Worm (Caenorhabditis elegans) whole organism, young adult: ENCODE measurements around the gene F13A2.3.

Experiments used
- B0035.1 ChIP-seq: sonication (generic microtip); optimal IDR thresholded peaks from 2 replicates; lab custom pipeline; 2016; ENCODE audit warnings: missing genetic modification characterization, mild to moderate bottlenecking, missing compliant biosample characterization, missing genotype, missing genetic modification reagents
- B0261.1 ChIP-seq: sonication (generic microtip); optimal IDR thresholded peaks from 2 replicates; lab custom pipeline; 2016; ENCODE audit warnings: mild to moderate bottlenecking, missing genetic modification characterization, moderate library complexity, missing compliant biosample characterization
- B0336.3 ChIP-seq: fragments of 200-800 bp; sonication (Bioruptor generic); IDR thresholded peaks from 2 replicates; pipeline ENCODE4 v1.3.6; 2022; ENCODE audit warnings: missing genetic modification characterization, missing compliant biosample characterization
- C17E4.6 ChIP-seq: fragments of 200-800 bp; sonication (Bioruptor generic); IDR thresholded peaks from 2 replicates; pipeline ENCODE4 v1.3.6; 2022; ENCODE audit warnings: missing genetic modification reagents, missing genetic modification characterization, missing compliant biosample characterization
- F22D6.2 ChIP-seq: sonication (generic microtip); optimal IDR thresholded peaks from 2 replicates; lab custom pipeline; 2016; ENCODE audit warnings: mild to moderate bottlenecking, missing genetic modification characterization, missing compliant biosample characterization
- F57C9.4 ChIP-seq: sonication (generic microtip); optimal IDR thresholded peaks from 2 replicates; lab custom pipeline; 2017; ENCODE audit warnings: mild to moderate bottlenecking, missing genetic modification characterization, missing compliant biosample characterization
- K11D2.4 ChIP-seq: fragments of 200-800 bp; sonication (Bioruptor generic); IDR thresholded peaks from 2 replicates; pipeline ENCODE4 v1.3.6; 2022; ENCODE audit warnings: missing genetic modification reagents, missing genetic modification characterization, missing compliant biosample characterization
- atf-7 ChIP-seq: sonication (generic microtip); optimal IDR thresholded peaks from 2 replicates; lab custom pipeline; 2017; ENCODE audit warnings: mild to moderate bottlenecking, missing genetic modification characterization, missing compliant biosample characterization
- attf-3 ChIP-seq: fragments of 200-800 bp; sonication (Bioruptor generic); conservative IDR thresholded peaks from 2 replicates; pipeline ENCODE4 v1.3.6; 2022; ENCODE audit warnings: missing genetic modification reagents, missing genetic modification characterization, missing compliant biosample characterization
- attf-5 ChIP-seq: fragments of 200-800 bp; sonication (Bioruptor generic); optimal IDR thresholded peaks from 2 replicates; lab custom pipeline; 2018; ENCODE audit warnings: mild to moderate bottlenecking, missing genetic modification characterization, missing compliant biosample characterization
- bed-1 ChIP-seq: fragments of 200-800 bp; sonication (Bioruptor generic); IDR thresholded peaks from 2 replicates; pipeline ENCODE4 v1.3.6; 2022; ENCODE audit warnings: missing genetic modification reagents, missing genetic modification characterization, missing compliant biosample characterization
- ceh-27 ChIP-seq: fragments of 200-800 bp; sonication (Bioruptor generic); optimal IDR thresholded peaks from 2 replicates; lab custom pipeline; 2018; ENCODE audit warnings: mild to moderate bottlenecking, missing genetic modification characterization, moderate library complexity, missing compliant biosample characterization
- ceh-40 ChIP-seq: fragments of 200-800 bp; sonication (Bioruptor generic); IDR thresholded peaks from 2 replicates; pipeline ENCODE4 v1.3.6; 2022; ENCODE audit warnings: missing genetic modification characterization, missing compliant biosample characterization
- ceh-91 ChIP-seq: fragments of 200-800 bp; sonication (Bioruptor generic); IDR thresholded peaks from 2 replicates; pipeline ENCODE4 v1.3.6; 2022; ENCODE audit warnings: missing genetic modification reagents, missing genetic modification characterization, missing compliant biosample characterization
- dpl-1 ChIP-seq: fragments of 150-350 bp; optimal IDR thresholded peaks from 2 replicates; lab custom pipeline; 2014; ENCODE audit warnings: missing biosample characterization, missing genetic modification reagents, missing genetic modification characterization
- fkh-3 ChIP-seq: sonication (generic microtip); optimal IDR thresholded peaks from 2 replicates; lab custom pipeline; 2016; ENCODE audit warnings: mild to moderate bottlenecking, missing genetic modification characterization, missing compliant biosample characterization
- gei-17 ChIP-seq: fragments of 200-800 bp; sonication (Bioruptor generic); optimal IDR thresholded peaks from 2 replicates; lab custom pipeline; 2018; ENCODE audit warnings: mild to moderate bottlenecking, missing genetic modification characterization, missing compliant biosample characterization
- hsf-1 ChIP-seq: fragments of 200-800 bp; sonication (Bioruptor generic); IDR thresholded peaks from 2 replicates; pipeline ENCODE4 v1.3.6; 2022; ENCODE audit warnings: missing genetic modification reagents, missing genetic modification characterization, missing compliant biosample characterization
- let-526 ChIP-seq: fragments of 200-800 bp; sonication (Bioruptor generic); IDR thresholded peaks from 2 replicates; pipeline ENCODE4 v1.3.6; 2022; ENCODE audit warnings: missing genetic modification reagents, missing genetic modification characterization, missing compliant biosample characterization
- lin-35 ChIP-seq, 3 experiments: fragments of 150-350 bp in 2 of 3; sonication (generic microtip) in 1 of 3; optimal IDR thresholded peaks; 2 replicates each; lab custom pipeline; 2014 to 2018; ENCODE audit warnings: missing biosample characterization in 3 of 3, missing genetic modification characterization in 3 of 3, missing genetic modification reagents in 3 of 3
- lin-54 ChIP-seq: fragments of 200-800 bp; sonication (Bioruptor generic); optimal IDR thresholded peaks from 2 replicates; lab custom pipeline; 2018; ENCODE audit warnings: mild to moderate bottlenecking, missing genetic modification characterization, missing compliant biosample characterization
- lsl-1 ChIP-seq: fragments of 200-800 bp; sonication (Bioruptor generic); optimal IDR thresholded peaks from 2 replicates; lab custom pipeline; 2018; ENCODE audit warnings: mild to moderate bottlenecking, missing genetic modification characterization, moderate library complexity, missing compliant biosample characterization
- lsy-27 ChIP-seq: sonication (generic microtip); optimal IDR thresholded peaks from 2 replicates; lab custom pipeline; 2017; ENCODE audit warnings: missing genetic modification characterization, mild to moderate bottlenecking, missing compliant biosample characterization, antibody characterized with exemption, missing genotype, borderline replicate concordance; ENCODE audit not compliant: insufficient read depth
- mcd-1 ChIP-seq: fragments of 200-800 bp; sonication (Bioruptor generic); IDR thresholded peaks from 2 replicates; pipeline ENCODE4 v1.3.6; 2022; ENCODE audit warnings: missing genetic modification reagents, missing genetic modification characterization, missing compliant biosample characterization
- mes-4 ChIP-seq: sonication (generic microtip); optimal IDR thresholded peaks from 2 replicates; lab custom pipeline; 2016; ENCODE audit warnings: missing genotype, missing genetic modification characterization, missing compliant biosample characterization
- nfya-1 ChIP-seq: sonication (generic microtip); optimal IDR thresholded peaks from 2 replicates; lab custom pipeline; 2017; ENCODE audit warnings: antibody characterized with exemption, missing compliant biosample characterization, missing genetic modification characterization, borderline replicate concordance; ENCODE audit not compliant: insufficient read depth
- pbrm-1 ChIP-seq: fragments of 200-800 bp; sonication (Bioruptor generic); IDR thresholded peaks from 2 replicates; pipeline ENCODE4 v1.3.6; 2022; ENCODE audit warnings: missing genetic modification reagents, missing genetic modification characterization, missing compliant biosample characterization
- repo-1 ChIP-seq: sonication (generic microtip); optimal IDR thresholded peaks from 2 replicates; lab custom pipeline; 2017; ENCODE audit warnings: mild to moderate bottlenecking, missing genetic modification characterization, missing compliant biosample characterization
- sdz-38 ChIP-seq: sonication (generic microtip); optimal IDR thresholded peaks from 2 replicates; lab custom pipeline; 2016; ENCODE audit warnings: missing genotype, missing genetic modification characterization, missing compliant biosample characterization
- snpc-1.3 ChIP-seq: sonication (generic microtip); optimal IDR thresholded peaks from 2 replicates; lab custom pipeline; 2017; ENCODE audit warnings: missing genetic modification characterization, mild to moderate bottlenecking, missing compliant biosample characterization, antibody characterized with exemption, moderate library complexity, missing genotype, missing genetic modification reagents; ENCODE audit not compliant: insufficient read depth
- tbp1 ChIP-seq: fragments of 200-800 bp; sonication (Bioruptor generic); optimal IDR thresholded peaks from 2 replicates; lab custom pipeline; 2018; ENCODE audit warnings: mild to moderate bottlenecking, missing genetic modification characterization, missing compliant biosample characterization
- unc-130 ChIP-seq: sonication (generic microtip); optimal IDR thresholded peaks from 2 replicates; lab custom pipeline; 2016; ENCODE audit warnings: missing genetic modification reagents, missing genetic modification characterization, missing compliant biosample characterization
- ztf-28 ChIP-seq: fragments of 200-800 bp; sonication (Bioruptor generic); IDR thresholded peaks from 2 replicates; pipeline ENCODE4 v1.3.6; 2022; ENCODE audit warnings: missing genetic modification reagents, missing genetic modification characterization, missing compliant biosample characterization
- ztf-3 ChIP-seq: fragments of 200-800 bp; sonication (Bioruptor generic); optimal IDR thresholded peaks from 2 replicates; lab custom pipeline; 2018; ENCODE audit warnings: mild to moderate bottlenecking, missing genetic modification characterization, missing compliant biosample characterization

Gene F13A2.3

DNA sequence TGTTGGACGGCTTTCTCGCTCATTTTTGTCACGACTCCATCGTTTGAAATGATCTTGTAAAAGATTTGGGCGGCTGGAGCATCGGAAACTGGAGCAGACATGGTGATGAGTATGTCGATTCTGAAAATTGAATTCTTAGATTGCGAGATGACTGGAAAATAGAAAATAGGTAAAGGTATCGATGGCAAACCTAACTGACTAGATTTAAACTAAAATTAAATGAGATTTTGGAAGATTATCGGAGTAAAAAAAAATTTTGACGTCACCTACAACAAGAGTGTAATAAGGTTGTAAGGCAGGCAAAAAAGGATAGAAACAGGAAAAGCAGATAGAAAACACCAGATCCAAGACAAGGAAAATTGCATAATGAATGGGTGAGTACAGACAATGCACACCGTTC is 25.3 kb upstream of the F13A2.3 start, which contains the start of gene skr-14:
Gene skr-14 (minus strand): TSS at position 101 of the 400 bp plus-strand sequence.
- TF ChIP-seq bed-1 (GFP tag; lab: Robert Waterston, UW) (no peak), snpc-1.3 (tag; lab: Kevin White, UChicago) (no peak), gei-17 (GFP tag; lab: Kevin White, UChicago) (no peak), ceh-40 (GFP tag; lab: Robert Waterston, UW) (no peak), ceh-27 (GFP tag; lab: Kevin White, UChicago) (no peak)

- no peak for TF ChIP-seq mes-4 (tag; lab: Kevin White, UChicago)
- no peak for TF ChIP-seq attf-3
- TF ChIP-seq lsy-27 (tag; lab: Kevin White, UChicago), result no peak
- TF ChIP-seq F57C9.4, result no peak
- TF ChIP-seq, all 124 proteins: peak for 0
Observed at ce11 chrV:4419767-4420322, 23.7 kb upstream of the F13A2.3 start, which contains the start of the genes Y47D7A.7 and Y47D7A.2. Gene Y47D7A.7 (minus strand): TSS chrV:4419867. Gene Y47D7A.2 (plus strand): TSS chrV:4420272.

- no peak for TF ChIP-seq sdz-38 (tag; lab: Kevin White, UChicago)
- no peak for TF ChIP-seq ztf-28
- TF ChIP-seq B0035.1 (tag; lab: Kevin White, UChicago), result no peak
- no peak for TF ChIP-seq hsf-1
- TF ChIP-seq lin-35 (GFP tag; optimal IDR thresholded peaks at IDR 0.05; lab: Kevin White, UChicago), result no peak
- no peak for TF ChIP-seq mes-4 (tag; lab: Kevin White, UChicago)
- TF ChIP-seq atf-7 (tag; lab: Kevin White, UChicago), result no peak
- TF ChIP-seq ztf-3, result no peak
Observed at ce11 chrV:4418116-4418515, 22.0 kb upstream of the F13A2.3 start, which contains the start of gene Y47D7A.6. Gene Y47D7A.6 (minus strand): TSS chrV:4418216.

ce11 chrV:4416710-4417109 is 20.6 kb upstream of the F13A2.3 start, which contains the start of gene Y47D7A.18:
Gene Y47D7A.18 (minus strand): TSS chrV:4416810.
- TF ChIP-seq unc-130, result no peak
- TF ChIP-seq C17E4.6, result no peak
- no peak for TF ChIP-seq K11D2.4 (GFP tag; lab: Robert Waterston, UW)
- TF ChIP-seq lsl-1, result no peak
- no peak for TF ChIP-seq attf-5 (GFP tag; lab: Kevin White, UChicago)

DNA sequence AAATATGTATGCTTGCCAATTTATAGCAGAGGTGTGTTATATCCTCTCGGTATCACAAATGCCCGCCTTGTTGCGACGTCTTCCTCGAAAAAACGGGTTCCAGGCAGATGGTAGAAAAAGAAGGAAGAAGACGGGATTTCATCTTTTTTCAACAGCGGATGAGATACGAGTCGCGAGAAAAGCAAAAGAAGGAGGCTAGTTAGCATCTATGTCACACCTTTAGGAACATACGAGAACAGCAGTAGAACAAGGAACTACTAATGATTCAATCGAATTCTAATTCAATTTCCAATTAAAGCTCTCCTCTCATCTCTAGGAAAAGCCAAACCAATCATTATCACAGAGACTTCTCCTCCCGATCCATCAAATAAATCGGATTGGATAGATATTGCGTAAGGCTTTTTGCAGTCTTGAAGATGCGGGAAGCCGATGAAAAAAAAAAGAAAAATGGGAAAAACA is 18.5 kb upstream of the F13A2.3 start, which contains the start of gene grl-5:
Gene grl-5 (minus strand): TSS at position 51 of the 459 bp plus-strand sequence.
- TF ChIP-seq dpl-1 (GFP tag; lab: Kevin White, UChicago) (no peak), pbrm-1 (GFP tag; lab: Robert Waterston, UW) (no peak), lin-35 (GFP tag; optimal IDR thresholded peaks at IDR 0.05; lab: Kevin White, UChicago) (no peak), ceh-91 (GFP tag; lab: Robert Waterston, UW) (no peak), B0261.1 (no peak), lin-54 (GFP tag; lab: Kevin White, UChicago) (no peak), attf-3 (no peak), tbp1 (GFP tag; lab: Kevin White, UChicago) (no peak), F22D6.2 (no peak)

DNA sequence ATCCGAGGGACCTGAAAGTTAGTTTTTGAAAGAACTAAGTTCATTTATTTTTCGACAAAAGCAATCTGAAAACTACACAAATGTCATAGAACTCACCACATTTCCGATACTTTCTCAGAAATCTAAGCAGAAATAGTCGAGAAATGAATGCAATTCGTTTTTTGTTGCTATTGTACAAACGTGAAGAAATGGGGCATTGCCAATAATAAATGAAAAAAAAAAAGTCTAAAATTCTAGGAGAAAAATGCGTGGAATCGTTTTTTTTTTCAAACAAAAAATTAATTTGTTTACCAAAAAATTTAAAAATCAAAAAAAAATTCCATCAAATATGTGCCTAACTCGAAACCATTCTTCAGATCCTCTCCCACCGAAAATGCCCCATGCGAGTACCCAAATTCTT is 15.6 kb upstream of the F13A2.3 start, which contains the start of gene Y47D7A.17:
Gene Y47D7A.17 (minus strand): TSS at position 101 of the 400 bp plus-strand sequence.
- no peak for TF ChIP-seq repo-1 (tag; lab: Kevin White, UChicago)
- no peak for TF ChIP-seq B0336.3 (GFP tag; lab: Robert Waterston, UW)
- TF ChIP-seq let-526, result no peak
- TF ChIP-seq fkh-3 (tag; lab: Kevin White, UChicago), result no peak
- no peak for TF ChIP-seq mcd-1 (GFP tag; lab: Robert Waterston, UW)
- no peak for TF ChIP-seq nfya-1 (tag; lab: Kevin White, UChicago)
